Fruit fly (Drosophila melanogaster) whole organism, embryonic: ENCODE measurements around the gene CG17224.

ENCODE experiments used
- Abd-B ChIP-seq: fragments of 200-800 bp; sonication (Bioruptor generic); optimal IDR thresholded peaks from 2 replicates; lab custom pipeline; 2018; ENCODE audit warnings: missing biosample characterization, mild to moderate bottlenecking, missing genetic modification characterization, moderate library complexity
- Asciz ChIP-seq: fragments of 200-800 bp; sonication (Bioruptor generic); optimal IDR thresholded peaks from 2 replicates; lab custom pipeline; 2017; ENCODE audit warnings: missing biosample characterization, mild to moderate bottlenecking, missing genetic modification characterization, missing genetic modification reagents
- Atf3 ChIP-seq: fragments of 200-800 bp; sonication (Bioruptor generic); optimal IDR thresholded peaks from 3 replicates; lab custom pipeline; 2016; ENCODE audit warnings: missing biosample characterization, missing genetic modification characterization
- Atf6 ChIP-seq: fragments of 200-800 bp; sonication (Bioruptor generic); IDR thresholded peaks from 2 replicates; pipeline ENCODE4 v1.3.6; 2022; ENCODE audit warnings: missing biosample characterization, missing genetic modification characterization
- B-H2 ChIP-seq: fragments of 200-800 bp; sonication (Bioruptor generic); optimal IDR thresholded peaks from 2 replicates; lab custom pipeline; 2018; ENCODE audit warnings: missing biosample characterization, mild to moderate bottlenecking, missing genetic modification characterization
- C15 ChIP-seq: fragments of 200-800 bp; sonication (Bioruptor generic); IDR thresholded peaks from 3 replicates; pipeline ENCODE4 v1.3.6; 2022; ENCODE audit warnings: missing biosample characterization, missing genetic modification characterization
- CG10654 ChIP-seq: fragments of 200-800 bp; sonication (Bioruptor generic); optimal IDR thresholded peaks from 2 replicates; lab custom pipeline; 2016; ENCODE audit warnings: missing biosample characterization, missing genetic modification characterization
- CG12391 ChIP-seq: fragments of 200-800 bp; sonication (Bioruptor generic); optimal IDR thresholded peaks from 3 replicates; lab custom pipeline; 2018; ENCODE audit warnings: missing biosample characterization, mild to moderate bottlenecking, missing genetic modification characterization, moderate library complexity
- CG12942 ChIP-seq: fragments of 200-800 bp; sonication (Bioruptor generic); optimal IDR thresholded peaks from 3 replicates; lab custom pipeline; 2016; ENCODE audit warnings: missing biosample characterization, missing genetic modification characterization
- CG13624 ChIP-seq: fragments of 200-800 bp; sonication (Bioruptor generic); optimal IDR thresholded peaks from 2 replicates; lab custom pipeline; 2016; ENCODE audit warnings: missing biosample characterization, missing genetic modification characterization
- CG14014 ChIP-seq: fragments of 200-800 bp; sonication (Bioruptor generic); IDR thresholded peaks from 2 replicates; pipeline ENCODE4 v1.3.6; 2022; ENCODE audit warnings: missing biosample characterization, missing genetic modification characterization
- CG14441 ChIP-seq: fragments of 200-800 bp; sonication (Bioruptor generic); IDR thresholded peaks from 2 replicates; pipeline ENCODE4 v1.3.6; 2022; ENCODE audit warnings: missing biosample characterization, missing genetic modification characterization
- CG16779 ChIP-seq: fragments of 200-800 bp; sonication (Bioruptor generic); IDR thresholded peaks from 2 replicates; pipeline ENCODE4 v1.3.6; 2022; ENCODE audit warnings: missing biosample characterization, missing genetic modification characterization
- CG16813 ChIP-seq: fragments of 200-800 bp; sonication (Bioruptor generic); IDR thresholded peaks from 3 replicates; pipeline ENCODE4 v1.3.6; 2022; ENCODE audit warnings: missing biosample characterization, missing genetic modification characterization; ENCODE audit not compliant: partially characterized antibody
- CG17829 ChIP-seq: fragments of 200-800 bp; optimal IDR thresholded peaks from 2 replicates; lab custom pipeline; 2019; ENCODE audit warnings: missing biosample characterization, mild to moderate bottlenecking, missing genetic modification characterization, moderate library complexity
- CG31441 ChIP-seq: fragments of 200-800 bp; sonication (Bioruptor generic); IDR thresholded peaks from 2 replicates; pipeline ENCODE4 v1.3.6; 2022; ENCODE audit warnings: missing biosample characterization, missing genetic modification characterization
- CG3407 ChIP-seq: fragments of 200-800 bp; sonication (Bioruptor generic); optimal IDR thresholded peaks from 2 replicates; lab custom pipeline; 2018; ENCODE audit warnings: missing biosample characterization, mild to moderate bottlenecking, missing genetic modification characterization
- CG6272 ChIP-seq: fragments of 200-800 bp; sonication (Bioruptor generic); IDR thresholded peaks from 2 replicates; pipeline ENCODE4 v1.3.6; 2022; ENCODE audit warnings: missing biosample characterization, missing genetic modification characterization
- CG7271 ChIP-seq: fragments of 200-800 bp; sonication (Bioruptor generic); optimal IDR thresholded peaks from 2 replicates; lab custom pipeline; 2018; ENCODE audit warnings: missing biosample characterization, mild to moderate bottlenecking, missing genetic modification characterization, moderate library complexity
- CG7786 ChIP-seq: fragments of 200-800 bp; sonication (Bioruptor generic); optimal IDR thresholded peaks from 2 replicates; lab custom pipeline; 2016; ENCODE audit warnings: missing biosample characterization, missing genetic modification characterization
- CG9609 ChIP-seq: fragments of 200-800 bp; sonication (Bioruptor generic); optimal IDR thresholded peaks from 3 replicates; lab custom pipeline; 2016; ENCODE audit warnings: missing biosample characterization, missing genetic modification characterization
- CG9932 ChIP-seq: fragments of 200-800 bp; sonication (Bioruptor generic); IDR thresholded peaks from 2 replicates; pipeline ENCODE4 v1.3.6; 2022; ENCODE audit warnings: missing biosample characterization, missing genetic modification characterization
- CTCF ChIP-seq: fragments of 200-800 bp; sonication (Bioruptor generic); optimal IDR thresholded peaks from 2 replicates; lab custom pipeline; 2017; ENCODE audit warnings: missing biosample characterization, mild to moderate bottlenecking, missing genetic modification characterization, moderate library complexity
- D ChIP-seq, 2 experiments: fragments of 200-800 bp in 1 of 2; fragments of >200 bp in 1 of 2; sonication (Bioruptor generic) in 1 of 2; optimal IDR thresholded peaks; 2 replicates in 1 of 2; 3 replicates in 1 of 2; lab custom pipeline; 2017; ENCODE audit warnings: mild to moderate bottlenecking in 1 of 2, missing biosample characterization in 1 of 2, missing genetic modification characterization in 1 of 2, missing genetic modification reagents in 1 of 2
- Gsc ChIP-seq: fragments of 200-800 bp; sonication (Bioruptor generic); IDR thresholded peaks from 2 replicates; pipeline ENCODE4 v1.3.6; 2022; ENCODE audit warnings: missing biosample characterization, missing genetic modification characterization
- Hmx ChIP-seq: fragments of 200-800 bp; sonication (Bioruptor generic); optimal IDR thresholded peaks from 2 replicates; lab custom pipeline; 2016; ENCODE audit warnings: missing biosample characterization, missing genetic modification characterization
- Lpt ChIP-seq: fragments of >200 bp; optimal IDR thresholded peaks from 2 replicates; lab custom pipeline; 2018; ENCODE audit warnings: missing biosample characterization, missing genetic modification characterization
- Myb ChIP-seq: fragments of 200-800 bp; sonication (Bioruptor generic); optimal IDR thresholded peaks from 2 replicates; lab custom pipeline; 2016; ENCODE audit warnings: missing biosample characterization, missing genetic modification characterization
- Ravus ChIP-seq: fragments of 200-800 bp; sonication (Bioruptor generic); IDR thresholded peaks from 2 replicates; pipeline ENCODE4 v1.3.6; 2022; ENCODE audit warnings: missing biosample characterization, missing genetic modification characterization
- Sry-β ChIP-seq: fragments of 200-800 bp; sonication (Bioruptor generic); optimal IDR thresholded peaks from 2 replicates; lab custom pipeline; 2018; ENCODE audit warnings: missing biosample characterization, mild to moderate bottlenecking, missing genetic modification characterization, moderate library complexity
- al ChIP-seq: fragments of 200-800 bp; sonication (Bioruptor generic); IDR thresholded peaks from 2 replicates; pipeline ENCODE4 v1.3.6; 2022; ENCODE audit warnings: missing biosample characterization, missing genetic modification characterization
- aop ChIP-seq: fragments of 200-800 bp; sonication (Bioruptor generic); IDR thresholded peaks from 2 replicates; pipeline ENCODE4 v1.3.6; 2022; ENCODE audit warnings: missing biosample characterization, missing genetic modification characterization
- bbx ChIP-seq: fragments of 200-800 bp; sonication (Bioruptor generic); IDR thresholded peaks from 2 replicates; pipeline ENCODE4 v1.3.6; 2022; ENCODE audit warnings: missing biosample characterization, missing genetic modification characterization; ENCODE audit not compliant: partially characterized antibody
- chinmo ChIP-seq: fragments of 200-800 bp; sonication (Bioruptor generic); IDR thresholded peaks from 4 replicates; pipeline ENCODE4 v1.3.6; 2022; ENCODE audit warnings: missing biosample characterization, missing genetic modification characterization; ENCODE audit not compliant: partially characterized antibody
- dpn ChIP-seq, 2 experiments: fragments of 200-800 bp; sonication (Bioruptor generic); optimal IDR thresholded peaks; 3 replicates each; lab custom pipeline; 2016; ENCODE audit warnings: missing biosample characterization in 2 of 2, missing genetic modification characterization in 2 of 2
- exex ChIP-seq: fragments of 200-800 bp; sonication (Bioruptor generic); optimal IDR thresholded peaks from 4 replicates; lab custom pipeline; 2018; ENCODE audit warnings: missing biosample characterization, mild to moderate bottlenecking, missing genetic modification characterization, moderate library complexity
- gce ChIP-seq: fragments of 200-800 bp; sonication (Bioruptor generic); IDR thresholded peaks from 3 replicates; pipeline ENCODE4 v1.3.6; 2022; ENCODE audit warnings: missing biosample characterization, missing genetic modification characterization
- gsb ChIP-seq: fragments of 200-800 bp; sonication (Bioruptor generic); IDR thresholded peaks from 2 replicates; pipeline ENCODE4 v1.3.6; 2022; ENCODE audit warnings: missing biosample characterization, missing genetic modification characterization
- jigr1 ChIP-seq: fragments of 200-800 bp; sonication (Bioruptor generic); IDR thresholded peaks from 3 replicates; pipeline ENCODE4 v1.3.6; 2022; ENCODE audit warnings: missing biosample characterization, missing genetic modification characterization
- kah ChIP-seq: fragments of 200-800 bp; sonication (Bioruptor generic); optimal IDR thresholded peaks from 2 replicates; lab custom pipeline; 2018; ENCODE audit warnings: missing biosample characterization, mild to moderate bottlenecking, missing genetic modification characterization
- ken ChIP-seq: fragments of 200-800 bp; sonication (Bioruptor generic); IDR thresholded peaks from 3 replicates; pipeline ENCODE4 v1.3.6; 2022; ENCODE audit warnings: missing biosample characterization, missing genetic modification characterization
- mirr ChIP-seq: fragments of 200-800 bp; sonication (Bioruptor generic); optimal IDR thresholded peaks from 3 replicates; lab custom pipeline; 2018; ENCODE audit warnings: missing biosample characterization, mild to moderate bottlenecking, missing genetic modification characterization
- odd ChIP-seq: fragments of 200-800 bp; sonication (Bioruptor generic); optimal IDR thresholded peaks from 2 replicates; lab custom pipeline; 2017; ENCODE audit warnings: missing biosample characterization, mild to moderate bottlenecking, missing genetic modification characterization
- onecut ChIP-seq: fragments of 200-800 bp; sonication (Bioruptor generic); IDR thresholded peaks from 2 replicates; pipeline ENCODE4 v1.3.6; 2022; ENCODE audit warnings: missing biosample characterization, missing genetic modification characterization
- pho ChIP-seq: fragments of 200-800 bp; sonication (Bioruptor generic); optimal IDR thresholded peaks from 2 replicates; lab custom pipeline; 2016; ENCODE audit warnings: missing biosample characterization, missing genetic modification characterization
- prd ChIP-seq, 3 experiments: fragments of >200 bp in 2 of 3; fragments of 200-800 bp in 1 of 3; sonication (Bioruptor generic) in 1 of 3; optimal IDR thresholded peaks in 2 of 3; IDR thresholded peaks in 1 of 3; 2 replicates in 2 of 3; 3 replicates in 1 of 3; pipeline versions ENCODE4 v1.3.6 to Lab custom; 2017 to 2022; ENCODE audit warnings: missing biosample characterization in 1 of 3, missing genetic modification characterization in 1 of 3
- pzg ChIP-seq: fragments of 200-800 bp; sonication (Bioruptor generic); optimal IDR thresholded peaks from 3 replicates; lab custom pipeline; 2018; ENCODE audit warnings: missing biosample characterization, mild to moderate bottlenecking, missing genetic modification characterization, moderate library complexity
- salm ChIP-seq: fragments of 200-800 bp; sonication (Bioruptor generic); optimal IDR thresholded peaks from 2 replicates; lab custom pipeline; 2018; ENCODE audit warnings: missing biosample characterization, mild to moderate bottlenecking, missing genetic modification characterization
- sens ChIP-seq: fragments of 200-800 bp; sonication (Bioruptor generic); peaks from one replicate; lab custom pipeline; 2016; ENCODE audit warnings: missing biosample characterization, missing genetic modification characterization
- slbo ChIP-seq: fragments of 200-800 bp; sonication (Bioruptor generic); IDR thresholded peaks from 2 replicates; pipeline ENCODE4 v1.3.6; 2022; ENCODE audit warnings: missing biosample characterization, missing genetic modification characterization

Gene CG17224

dm6 chr2L:3041918-3042615 is 24.0 kb upstream of the CG17224 start, which contains the start of gene CG17261 (continued):
- TF ChIP-seq D (optimal IDR thresholded peaks at IDR 0.05; lab: Kevin White, UChicago): no peak
- TF ChIP-seq D (GFP tag; optimal IDR thresholded peaks at IDR 0.05; lab: Kevin White, UChicago): no peak
- TF ChIP-seq B-H2 (GFP tag; lab: Kevin White, UChicago): no peak
- TF ChIP-seq CG6272: no peak
- no peak for TF ChIP-seq CG16779 (GFP tag; lab: Robert Waterston, UW)
- TF ChIP-seq CG16813 (GFP tag; lab: Robert Waterston, UW): no peak
- peak; percentile 60; the same call in 1 of the 2 replicates for TF ChIP-seq Atf6
- TF ChIP-seq CG10654 (GFP tag; lab: Kevin White, UChicago): no peak
- TF ChIP-seq salm (tag; lab: Kevin White, UChicago): no peak
- peak; percentile 58 for TF ChIP-seq mirr
- peak; percentile 31 to 35 for TF ChIP-seq dpn (GFP tag; optimal IDR thresholded peaks at IDR 0.05; lab: Kevin White, UChicago)
- peak; percentile 22 for TF ChIP-seq CG9609 (GFP tag; lab: Kevin White, UChicago)
- no peak for TF ChIP-seq prd (optimal IDR thresholded peaks at IDR 0.05; lab: Kevin White, UChicago)
- TF ChIP-seq prd (GFP tag; IDR thresholded peaks at IDR 0.05; lab: Robert Waterston, UW): 0 out of 3 replicates have a peak, but pooled peaks have one; percentile 28
- no peak for TF ChIP-seq CG7271 (tag; lab: Kevin White, UChicago)
- no peak for TF ChIP-seq onecut (GFP tag; lab: Robert Waterston, UW)
- no peak for TF ChIP-seq Ravus (GFP tag; lab: Robert Waterston, UW)
- TF ChIP-seq pho (GFP tag; lab: Kevin White, UChicago): peak; percentile 61
- TF ChIP-seq Asciz (GFP tag; lab: Kevin White, UChicago): no peak
- no peak for TF ChIP-seq CG12942 (GFP tag; lab: Kevin White, UChicago)
- TF ChIP-seq gsb (GFP tag; lab: Robert Waterston, UW): no peak
- no peak for TF ChIP-seq Hmx (GFP tag; lab: Kevin White, UChicago)
- no peak for TF ChIP-seq CG14014
- no peak for TF ChIP-seq CG14441 (GFP tag; lab: Robert Waterston, UW)
- TF ChIP-seq jigr1: no peak
- TF ChIP-seq bbx (GFP tag; lab: Robert Waterston, UW): no peak
- no peak for TF ChIP-seq CG17829 (tag; lab: Kevin White, UChicago)
- TF ChIP-seq pzg (GFP tag; lab: Kevin White, UChicago): no peak
- peak; percentile 76; the same call in 3 of the 4 replicates for TF ChIP-seq chinmo (GFP tag; lab: Robert Waterston, UW)
- TF ChIP-seq odd (GFP tag; lab: Kevin White, UChicago): no peak
- peak; percentile 31 for TF ChIP-seq Myb (GFP tag; lab: Kevin White, UChicago)
- peak; percentile 22 for TF ChIP-seq CG7786 (GFP tag; lab: Kevin White, UChicago)
- TF ChIP-seq al (GFP tag; lab: Robert Waterston, UW): 0 out of 2 replicates have a peak, but pooled peaks have one; percentile 21
- TF ChIP-seq C15: no peak
- TF ChIP-seq slbo (GFP tag; lab: Robert Waterston, UW): peak; percentile 70
- TF ChIP-seq CTCF: no peak
- no peak for TF ChIP-seq kah (GFP tag; lab: Kevin White, UChicago)
- TF ChIP-seq CG3407: no peak
- TF ChIP-seq exex (tag; lab: Kevin White, UChicago): peak; percentile 97
- TF ChIP-seq Abd-B: no peak
- TF ChIP-seq aop (GFP tag; lab: Robert Waterston, UW): no peak
- no peak for TF ChIP-seq gce (GFP tag; lab: Robert Waterston, UW)
- no peak for TF ChIP-seq Gsc (GFP tag; lab: Robert Waterston, UW)
- peak; percentile 46 for TF ChIP-seq sens (GFP tag; lab: Kevin White, UChicago)
- peak; percentile 38 for TF ChIP-seq CG13624 (GFP tag; lab: Kevin White, UChicago)
- TF ChIP-seq Atf3 (GFP tag; lab: Kevin White, UChicago): no peak
- TF ChIP-seq CG12391: peak; percentile 43
- TF ChIP-seq ken (GFP tag; lab: Robert Waterston, UW): 0 out of 3 replicates have a peak, but pooled peaks have one; percentile 29
- peak; percentile 63 for TF ChIP-seq CG9932 (GFP tag; lab: Robert Waterston, UW)
- TF ChIP-seq Sry-β (GFP tag; lab: Kevin White, UChicago): no peak
- TF ChIP-seq Lpt: no peak
- TF ChIP-seq CG31441: 0 out of 2 replicates have a peak, but pooled peaks have one; percentile 12
